Worm (Caenorhabditis elegans) whole organism, late embryonic: ENCODE results near the gene R53.4.
"Not testable (repeated sequence)": the region's sequence is repeated elsewhere in the genome, so short reads cannot be mapped to it uniquely, and the experiment has no call there.

Experiments
- C38D4.7 ChIP-seq: fragments of 200-800 bp; sonication (Bioruptor generic); optimal IDR thresholded peaks from 2 replicates; lab custom pipeline; 2018; ENCODE audit warnings: mild to moderate bottlenecking, missing genetic modification characterization, moderate library complexity, missing compliant biosample characterization
- K02D7.2 ChIP-seq: sonication (generic microtip); optimal IDR thresholded peaks from 2 replicates; lab custom pipeline; 2017; ENCODE audit warnings: mild to moderate bottlenecking, missing genetic modification characterization, missing compliant biosample characterization
- K09A11.1 ChIP-seq: sonication (generic microtip); optimal IDR thresholded peaks from 2 replicates; lab custom pipeline; 2017; ENCODE audit warnings: antibody characterized with exemption, mild to moderate bottlenecking, missing genetic modification characterization, missing compliant biosample characterization; ENCODE audit not compliant: insufficient read depth
- T23F11.4 ChIP-seq: fragments of 200-800 bp; sonication (Bioruptor generic); optimal IDR thresholded peaks from 2 replicates; lab custom pipeline; 2018; ENCODE audit warnings: mild to moderate bottlenecking, missing genetic modification characterization, missing compliant biosample characterization
- ahr-1 ChIP-seq: sonication (generic microtip); optimal IDR thresholded peaks from 2 replicates; lab custom pipeline; 2016; ENCODE audit warnings: missing genetic modification characterization, missing compliant biosample characterization
- ceh-2 ChIP-seq: sonication (generic microtip); optimal IDR thresholded peaks from 2 replicates; lab custom pipeline; 2016; ENCODE audit warnings: missing genotype, missing genetic modification characterization, missing compliant biosample characterization
- ceh-22 ChIP-seq: sonication (generic microtip); optimal IDR thresholded peaks from 2 replicates; lab custom pipeline; 2017; ENCODE audit warnings: missing biosample characterization, missing genetic modification characterization
- ceh-31 ChIP-seq: sonication (generic microtip); optimal IDR thresholded peaks from 2 replicates; lab custom pipeline; 2016; ENCODE audit warnings: missing genetic modification characterization, missing compliant biosample characterization
- ceh-34 ChIP-seq: sonication (generic microtip); optimal IDR thresholded peaks from 2 replicates; lab custom pipeline; 2016; ENCODE audit warnings: mild to moderate bottlenecking, missing genetic modification characterization, missing compliant biosample characterization
- ceh-45 ChIP-seq: fragments of 200-800 bp; sonication (Bioruptor generic); IDR thresholded peaks from 2 replicates; pipeline ENCODE4 v1.3.6; 2022; ENCODE audit warnings: missing genetic modification reagents, missing genetic modification characterization, missing compliant biosample characterization
- ceh-9 ChIP-seq: sonication (generic microtip); optimal IDR thresholded peaks from 2 replicates; lab custom pipeline; 2016; ENCODE audit warnings: mild to moderate bottlenecking, missing genetic modification characterization, inconsistent platforms, missing compliant biosample characterization
- elt-2 ChIP-seq: sonication (generic microtip); optimal IDR thresholded peaks from 2 replicates; lab custom pipeline; 2016; ENCODE audit warnings: missing genetic modification reagents, missing genetic modification characterization, missing compliant biosample characterization
- eyg-1 ChIP-seq: sonication (generic microtip); optimal IDR thresholded peaks from 2 replicates; lab custom pipeline; 2016; ENCODE audit warnings: missing genotype, missing genetic modification characterization, missing compliant biosample characterization
- fax-1 ChIP-seq: sonication (generic microtip); optimal IDR thresholded peaks from 2 replicates; lab custom pipeline; 2016; ENCODE audit warnings: missing genotype, missing genetic modification characterization, missing compliant biosample characterization
- fkh-10 ChIP-seq: fragments of 150-350 bp; optimal IDR thresholded peaks from 2 replicates; lab custom pipeline; 2014; ENCODE audit warnings: missing biosample characterization, missing genetic modification reagents, missing genetic modification characterization
- gmeb-2 ChIP-seq: sonication (generic microtip); optimal IDR thresholded peaks from 2 replicates; lab custom pipeline; 2016; ENCODE audit warnings: missing genetic modification characterization, inconsistent platforms, missing compliant biosample characterization
- hlh-8 ChIP-seq: sonication (generic microtip); optimal IDR thresholded peaks from 2 replicates; lab custom pipeline; 2016; ENCODE audit warnings: missing genotype, missing genetic modification characterization, missing compliant biosample characterization
- lim-6 ChIP-seq: sonication (generic microtip); optimal IDR thresholded peaks from 2 replicates; lab custom pipeline; 2016; ENCODE audit warnings: missing genetic modification characterization, missing compliant biosample characterization
- lin-11 ChIP-seq: fragments of 200-800 bp; sonication (Bioruptor generic); optimal IDR thresholded peaks from 2 replicates; lab custom pipeline; 2018; ENCODE audit warnings: mild to moderate bottlenecking, missing genetic modification characterization, missing compliant biosample characterization
- madf-2 ChIP-seq: sonication (generic microtip); optimal IDR thresholded peaks from 2 replicates; lab custom pipeline; 2017; ENCODE audit warnings: missing genetic modification characterization, missing compliant biosample characterization
- nhr-232 ChIP-seq: sonication (generic microtip); optimal IDR thresholded peaks from 2 replicates; lab custom pipeline; 2016; ENCODE audit warnings: missing genetic modification characterization, missing compliant biosample characterization
- npax-4 ChIP-seq: sonication (generic microtip); optimal IDR thresholded peaks from 2 replicates; lab custom pipeline; 2016; ENCODE audit warnings: missing genetic modification characterization, missing compliant biosample characterization
- odd-2 ChIP-seq: sonication (generic microtip); optimal IDR thresholded peaks from 2 replicates; lab custom pipeline; 2017; ENCODE audit warnings: antibody characterized with exemption, mild to moderate bottlenecking, missing genetic modification characterization, missing compliant biosample characterization
- pax-1 ChIP-seq: fragments of 150-350 bp; optimal IDR thresholded peaks from 2 replicates; lab custom pipeline; 2014; ENCODE audit warnings: missing biosample characterization, missing genetic modification characterization
- pqm-1 ChIP-seq: sonication (generic microtip); optimal IDR thresholded peaks from 2 replicates; lab custom pipeline; 2016; ENCODE audit warnings: missing genetic modification characterization, missing compliant biosample characterization
- pros-1 ChIP-seq: fragments of 150-350 bp; optimal IDR thresholded peaks from 2 replicates; lab custom pipeline; 2014; ENCODE audit warnings: missing biosample characterization, missing genetic modification reagents, missing genetic modification characterization
- ref-2 ChIP-seq: sonication (generic microtip); optimal IDR thresholded peaks from 2 replicates; lab custom pipeline; 2016; ENCODE audit warnings: missing genetic modification characterization, missing compliant biosample characterization
- sdc-2 ChIP-seq: sonication (generic microtip); optimal IDR thresholded peaks from 2 replicates; lab custom pipeline; 2016; ENCODE audit warnings: missing genotype, missing genetic modification characterization, missing compliant biosample characterization
- sox-2 ChIP-seq: fragments of 200-800 bp; sonication (Bioruptor generic); IDR thresholded peaks from 2 replicates; pipeline ENCODE4 v1.3.6; 2022; ENCODE audit warnings: missing genetic modification reagents, missing genetic modification characterization, missing compliant biosample characterization
- syd-9 ChIP-seq: sonication (generic microtip); optimal IDR thresholded peaks from 2 replicates; lab custom pipeline; 2016; ENCODE audit warnings: mild to moderate bottlenecking, missing genetic modification characterization, moderate library complexity, missing compliant biosample characterization
- tbx-2 ChIP-seq: sonication (generic microtip); optimal IDR thresholded peaks from 2 replicates; lab custom pipeline; 2016; ENCODE audit warnings: missing genetic modification characterization, missing compliant biosample characterization
- unc-42 ChIP-seq: sonication (generic microtip); optimal IDR thresholded peaks from 2 replicates; lab custom pipeline; 2016; ENCODE audit warnings: missing genotype, missing genetic modification characterization, missing compliant biosample characterization
- ztf-16 ChIP-seq: sonication (generic microtip); optimal IDR thresholded peaks from 2 replicates; lab custom pipeline; 2017; ENCODE audit warnings: missing genetic modification characterization, missing compliant biosample characterization

The R53.4 gene

ce11 chrII:10006266-10006665 lies 38.4 kb upstream of the R53.4 start, which contains the start of gene ZK892.4:
TSS of gene ZK892.4 (plus strand) at chrII:10006566.
- not testable (repeated sequence) for TF ChIP-seq pros-1 (tag; lab: Kevin White, UChicago); ahr-1; npax-4 (tag; lab: Kevin White, UChicago)

ce11 chrII:10001546-10001945 lies 33.7 kb upstream of the R53.4 start, which contains the start of gene ZK892.3:
TSS of gene ZK892.3 (plus strand) at chrII:10001846.
- no peak for TF ChIP-seq hlh-8 (tag; lab: Kevin White, UChicago)
- TF ChIP-seq ref-2 = no peak
- TF ChIP-seq ceh-45 (GFP tag; lab: Robert Waterston, UW) = no peak
- TF ChIP-seq lin-11 (tag; lab: Kevin White, UChicago) = no peak
- TF ChIP-seq ceh-9 (tag; lab: Kevin White, UChicago) = no peak
- TF ChIP-seq unc-42 = no peak
- no peak for TF ChIP-seq gmeb-2 (tag; lab: Kevin White, UChicago)
- TF ChIP-seq, all 69 proteins: peak for 0

ce11 chrII:10001065-10001464 lies 33.2 kb upstream of the R53.4 start, which contains the start of gene nlt-1:
TSS of gene nlt-1 (minus strand) at chrII:10001142.
- TF ChIP-seq tbx-2 (tag; lab: Kevin White, UChicago) = no peak
- TF ChIP-seq pros-1 (tag; lab: Kevin White, UChicago) = no peak
- no peak for TF ChIP-seq ceh-34 (tag; lab: Kevin White, UChicago)
- no peak for TF ChIP-seq odd-2 (tag; lab: Kevin White, UChicago)
- TF ChIP-seq lim-6 (tag; lab: Kevin White, UChicago) = no peak
- no peak for TF ChIP-seq unc-42
- no peak for TF ChIP-seq pax-1 (tag; lab: Kevin White, UChicago)
- TF ChIP-seq ceh-31 (tag; lab: Kevin White, UChicago) = no peak
- TF ChIP-seq ahr-1 = no peak
- no peak for TF ChIP-seq T23F11.4 (GFP tag; lab: Kevin White, UChicago)
- TF ChIP-seq ceh-2 = no peak
- no peak for TF ChIP-seq eyg-1 (tag; lab: Kevin White, UChicago)
- TF ChIP-seq pqm-1 = peak; percentile 76
- no peak for TF ChIP-seq nhr-232
- TF ChIP-seq ceh-45 (GFP tag; lab: Robert Waterston, UW) = no peak
- TF ChIP-seq elt-2 = peak; percentile 90
- TF ChIP-seq fkh-10 (GFP tag; lab: Kevin White, UChicago) = no peak

ce11 chrII:9994679-9995078 lies 26.8 kb upstream of the R53.4 start:
- TF ChIP-seq K09A11.1 (tag; lab: Kevin White, UChicago) (no peak), elt-2 (no peak), fkh-10 (GFP tag; lab: Kevin White, UChicago) (no peak), lin-11 (tag; lab: Kevin White, UChicago) (no peak), ahr-1 (no peak), odd-2 (tag; lab: Kevin White, UChicago) (no peak), syd-9 (no peak), sdc-2 (no peak), ceh-31 (tag; lab: Kevin White, UChicago) (no peak), ztf-16 (tag; lab: Kevin White, UChicago) (no peak)

DNA sequence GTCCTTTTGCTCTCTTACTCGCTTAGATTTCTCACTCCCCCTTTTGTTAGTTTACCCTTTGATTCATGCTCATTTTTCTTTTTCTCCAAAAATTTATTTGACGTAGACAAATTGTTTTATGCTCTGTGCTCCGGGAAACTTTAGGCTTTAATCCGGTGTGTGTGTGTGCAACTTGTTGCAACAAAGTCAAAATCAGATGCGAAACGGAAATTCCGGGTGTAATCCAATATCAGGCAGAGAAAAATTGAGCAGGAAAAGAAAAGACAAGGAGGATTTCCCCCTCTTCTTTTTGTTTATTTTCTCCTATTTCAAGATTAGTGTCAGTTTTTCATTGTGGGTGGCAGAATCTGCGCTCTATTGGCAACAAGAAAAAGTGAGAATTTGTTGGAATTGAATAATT lies 24.6 kb upstream of the R53.4 start:
- TF ChIP-seq fax-1 (tag; lab: Kevin White, UChicago) (no peak), ceh-45 (GFP tag; lab: Robert Waterston, UW) (no peak), unc-42 (peak; percentile 49), sdc-2 (no peak), C38D4.7 (GFP tag; lab: Kevin White, UChicago) (no peak), K02D7.2 (no peak), ceh-22 (tag; lab: Kevin White, UChicago) (no peak)

DNA sequence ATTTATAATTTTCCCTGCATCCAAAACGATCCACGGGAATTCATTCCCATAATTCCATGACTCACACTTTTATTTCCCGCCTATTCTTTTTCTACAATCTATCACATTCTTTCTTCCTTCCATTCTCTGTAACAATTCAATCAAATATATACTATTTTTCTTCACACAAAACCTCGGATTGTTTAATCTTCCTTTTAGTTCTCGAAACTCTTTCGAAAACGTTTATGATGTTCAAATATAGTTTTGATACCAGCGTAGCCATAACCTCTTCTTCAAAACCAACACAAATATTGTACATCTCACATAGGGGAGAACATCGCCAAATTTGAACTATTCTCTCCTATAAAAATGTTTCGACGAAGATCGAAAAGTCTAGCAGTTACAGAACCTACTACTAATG lies 23.0 kb upstream of the R53.4 start, which contains the start of gene lec-3:
Gene lec-3, plus strand, starts transcription at position 301 of the 400 bp plus-strand sequence.
- no peak for TF ChIP-seq syd-9
- TF ChIP-seq K09A11.1 (tag; lab: Kevin White, UChicago) = no peak
- no peak for TF ChIP-seq sox-2 (GFP tag; lab: Robert Waterston, UW)
- TF ChIP-seq madf-2 (tag; lab: Kevin White, UChicago) = no peak
